Comparison of ENCODE assay signal across 3 fruit fly cellular contexts in genomic region chr3R:13913586-13913985, dm6.
TF ChIP-seq lines count a peak whose summit lies in the region.

No protein-coding gene starts in this region.

- no peak for TF ChIP-seq CTCF in whole organism, embryonic (GFP tag; optimal IDR thresholded peaks at IDR 0.05; lab: Kevin White, UChicago)

TF ChIP-seq in whole organism, embryonic, 481 proteins besides CTCF, POLR2A, EP300 and RAD21:
- TF ChIP-seq ind (GFP tag; optimal IDR thresholded peaks at IDR 0.05; lab: Kevin White, UChicago), result no peak
- peak; percentile 85 for TF ChIP-seq Blimp-1 (GFP tag; optimal IDR thresholded peaks at IDR 0.05; lab: Kevin White, UChicago)
- TF ChIP-seq otp (GFP tag; IDR thresholded peaks at IDR 0.05; lab: Robert Waterston, UW), result no peak
- peak; percentile 4; the same call in 1 of the 2 replicates for TF ChIP-seq Awh (GFP tag; IDR thresholded peaks at IDR 0.05; lab: Robert Waterston, UW)
- no peak for TF ChIP-seq grau (tag; optimal IDR thresholded peaks at IDR 0.05; lab: Kevin White, UChicago)
- no peak for TF ChIP-seq en (GFP tag; optimal IDR thresholded peaks at IDR 0.05; lab: Kevin White, UChicago)
- no peak for TF ChIP-seq ara (GFP tag; IDR thresholded peaks at IDR 0.05; lab: Robert Waterston, UW)
- peak; percentile 52 for TF ChIP-seq kni (GFP tag; optimal IDR thresholded peaks at IDR 0.05; lab: Kevin White, UChicago)
- no peak for TF ChIP-seq lmd (GFP tag; IDR thresholded peaks at IDR 0.05; lab: Robert Waterston, UW)
- no peak for TF ChIP-seq CG33213 (GFP tag; optimal IDR thresholded peaks at IDR 0.05; lab: Kevin White, UChicago)
TF ChIP-seq in whole organism, embryonic: peak in this region for 3.

TF ChIP-seq in whole organism, prepupa, 60 proteins besides CTCF, POLR2A, EP300 and RAD21:
- TF ChIP-seq CG8119 (GFP tag; IDR thresholded peaks at IDR 0.05; lab: Robert Waterston, UW) (no peak), Hr39 (GFP tag; optimal IDR thresholded peaks at IDR 0.05; lab: Kevin White, UChicago) (no peak), cyc (GFP tag; optimal IDR thresholded peaks at IDR 0.05; lab: Kevin White, UChicago) (no peak), spab (GFP tag; optimal IDR thresholded peaks at IDR 0.05; lab: Kevin White, UChicago) (no peak), CG10631 (GFP tag; optimal IDR thresholded peaks at IDR 0.05; lab: Kevin White, UChicago) (no peak), Blimp-1 (GFP tag; optimal IDR thresholded peaks at IDR 0.05; lab: Kevin White, UChicago) (peak; percentile 80), CG9139 (GFP tag; optimal IDR thresholded peaks at IDR 0.05; lab: Kevin White, UChicago) (no peak), Sox15 (GFP tag; optimal IDR thresholded peaks at IDR 0.05; lab: Kevin White, UChicago) (no peak), Eip93F (GFP tag; optimal IDR thresholded peaks at IDR 0.05; lab: Kevin White, UChicago) (no peak), ss (GFP tag; optimal IDR thresholded peaks at IDR 0.05; lab: Kevin White, UChicago) (no peak), svp (GFP tag; lab: Kevin White, UChicago) (peak; percentile 51), eg (GFP tag; IDR thresholded peaks at IDR 0.05; lab: Robert Waterston, UW) (no peak)

TF ChIP-seq in whole organism, wandering third instar larva, 38 proteins besides CTCF, POLR2A, EP300 and RAD21:
- TF ChIP-seq Rel (GFP tag; optimal IDR thresholded peaks at IDR 0.05; lab: Kevin White, UChicago), result no peak
- peak; percentile 79 for TF ChIP-seq Rel (tag; optimal IDR thresholded peaks at IDR 0.05; lab: Kevin White, UChicago)
- no peak for TF ChIP-seq GATAd (GFP tag; optimal IDR thresholded peaks at IDR 0.05; lab: Kevin White, UChicago)

Comparison
In these comparisons a context has a peak if more than half of its experiments do, and no peak if none do; other contexts are left out.
1. Of the 7 proteins assayed by ChIP-seq in both whole organism, embryonic and whole organism, prepupa: peak only in whole organism, embryonic: none; only in whole organism, prepupa: none; in both: Blimp-1; in neither: 6.